Fruit fly (Drosophila melanogaster) whole organism, pupa: ENCODE measurements around the gene Serinc.

Source experiments
- CG10348 ChIP-seq: fragments of 200-800 bp; sonication (Bioruptor generic); IDR thresholded peaks from 2 replicates; pipeline ENCODE4 v1.3.6; 2022; ENCODE audit warnings: missing biosample characterization, missing genetic modification characterization
- CG12605 ChIP-seq: fragments of 200-800 bp; sonication (Bioruptor generic); IDR thresholded peaks from 2 replicates; pipeline ENCODE4 v1.3.6; 2022; ENCODE audit warnings: missing biosample characterization, missing genetic modification characterization
- CG13204 ChIP-seq: fragments of 200-800 bp; sonication (Bioruptor generic); optimal IDR thresholded peaks from 2 replicates; lab custom pipeline; 2018; ENCODE audit warnings: missing biosample characterization, mild to moderate bottlenecking, missing genetic modification characterization, moderate library complexity
- CG14655 ChIP-seq: fragments of 200-800 bp; sonication (Bioruptor generic); optimal IDR thresholded peaks from 3 replicates; lab custom pipeline; 2017; ENCODE audit warnings: mild to moderate bottlenecking, missing biosample characterization, missing genetic modification reagents, missing genetic modification characterization
- CG17806 ChIP-seq: fragments of 200-800 bp; sonication (Bioruptor generic); optimal IDR thresholded peaks from 2 replicates; lab custom pipeline; 2018; ENCODE audit warnings: missing biosample characterization, mild to moderate bottlenecking, missing genetic modification characterization, moderate library complexity
- CG8301 ChIP-seq: fragments of 200-800 bp; sonication (Bioruptor generic); optimal IDR thresholded peaks from 2 replicates; lab custom pipeline; 2018; ENCODE audit warnings: missing biosample characterization, mild to moderate bottlenecking, missing genetic modification characterization
- Pif1A ChIP-seq: fragments of 200-800 bp; sonication (Bioruptor generic); optimal IDR thresholded peaks from 3 replicates; lab custom pipeline; 2016; ENCODE audit warnings: missing biosample characterization, missing genetic modification characterization
- gl ChIP-seq: fragments of 200-800 bp; sonication (Bioruptor generic); optimal IDR thresholded peaks from 2 replicates; lab custom pipeline; 2018; ENCODE audit warnings: missing biosample characterization, mild to moderate bottlenecking, missing genetic modification characterization

DNA sequence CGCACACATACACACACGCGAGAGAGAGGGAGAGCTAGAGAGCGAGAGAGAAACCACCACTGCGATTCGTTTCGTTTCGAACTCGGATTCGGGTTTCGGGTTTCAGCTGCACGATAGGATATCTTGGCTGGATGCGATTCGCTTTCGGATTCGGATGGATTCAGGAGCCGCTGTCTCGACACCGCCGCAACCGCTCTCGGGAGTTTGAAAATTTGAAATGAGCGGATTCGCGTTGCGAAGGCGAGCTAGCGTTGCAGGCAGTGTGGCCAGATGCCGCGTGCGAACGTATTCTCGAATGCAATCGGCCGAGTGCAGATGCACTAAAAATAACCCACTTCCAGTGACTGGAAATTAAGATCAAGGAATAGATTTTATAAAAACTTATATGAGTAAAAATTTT lies 956 bp upstream of the Serinc start, which contains the start of gene fax:
- peak; percentile 22 for TF ChIP-seq gl (tag; lab: Kevin White, UChicago)
- no peak for TF ChIP-seq CG13204
- TF ChIP-seq CG10348: no peak
- 0 out of 2 replicates have a peak, but pooled peaks have one; percentile 52 for TF ChIP-seq CG12605
- no peak for TF ChIP-seq CG17806 (tag; lab: Kevin White, UChicago)
- no peak for TF ChIP-seq CG8301
- TF ChIP-seq Pif1A (GFP tag; lab: Kevin White, UChicago): no peak
- no peak for TF ChIP-seq CG14655 (GFP tag; lab: Kevin White, UChicago)
